Fruit fly (Drosophila melanogaster) whole organism, pupa: ENCODE results near the gene CG3277.

ENCODE experiments used
- CG10348 ChIP-seq: fragments of 200-800 bp; sonication (Bioruptor generic); IDR thresholded peaks from 2 replicates; pipeline ENCODE4 v1.3.6; 2022; ENCODE audit warnings: missing biosample characterization, missing genetic modification characterization
- CG12605 ChIP-seq: fragments of 200-800 bp; sonication (Bioruptor generic); IDR thresholded peaks from 2 replicates; pipeline ENCODE4 v1.3.6; 2022; ENCODE audit warnings: missing biosample characterization, missing genetic modification characterization
- CG13204 ChIP-seq: fragments of 200-800 bp; sonication (Bioruptor generic); optimal IDR thresholded peaks from 2 replicates; lab custom pipeline; 2018; ENCODE audit warnings: missing biosample characterization, mild to moderate bottlenecking, missing genetic modification characterization, moderate library complexity
- CG14655 ChIP-seq: fragments of 200-800 bp; sonication (Bioruptor generic); optimal IDR thresholded peaks from 3 replicates; lab custom pipeline; 2017; ENCODE audit warnings: mild to moderate bottlenecking, missing biosample characterization, missing genetic modification reagents, missing genetic modification characterization
- CG15710 ChIP-seq: fragments of 200-800 bp; sonication (Bioruptor generic); optimal IDR thresholded peaks from 2 replicates; lab custom pipeline; 2018; ENCODE audit warnings: missing biosample characterization, mild to moderate bottlenecking, missing genetic modification characterization, moderate library complexity
- CG17806 ChIP-seq: fragments of 200-800 bp; sonication (Bioruptor generic); optimal IDR thresholded peaks from 2 replicates; lab custom pipeline; 2018; ENCODE audit warnings: missing biosample characterization, mild to moderate bottlenecking, missing genetic modification characterization, moderate library complexity
- CG32121 ChIP-seq: fragments of 200-800 bp; sonication (Bioruptor generic); IDR thresholded peaks from 2 replicates; pipeline ENCODE4 v1.3.6; 2022; ENCODE audit warnings: missing biosample characterization, missing genetic modification characterization
- CG34367 ChIP-seq: fragments of 200-800 bp; sonication (Bioruptor generic); optimal IDR thresholded peaks from 2 replicates; lab custom pipeline; 2018; ENCODE audit warnings: missing biosample characterization, mild to moderate bottlenecking, missing genetic modification characterization
- CG4496 ChIP-seq: fragments of 200-800 bp; sonication (Bioruptor generic); IDR thresholded peaks from 3 replicates; pipeline ENCODE4 v1.3.6; 2022; ENCODE audit warnings: missing biosample characterization, missing genetic modification characterization
- CG8159 ChIP-seq: fragments of 200-800 bp; sonication (Bioruptor generic); optimal IDR thresholded peaks from 3 replicates; lab custom pipeline; 2018; ENCODE audit warnings: missing biosample characterization, mild to moderate bottlenecking, missing genetic modification characterization, moderate library complexity
- CG8301 ChIP-seq: fragments of 200-800 bp; sonication (Bioruptor generic); optimal IDR thresholded peaks from 2 replicates; lab custom pipeline; 2018; ENCODE audit warnings: missing biosample characterization, mild to moderate bottlenecking, missing genetic modification characterization
- CG9948 ChIP-seq: fragments of 200-800 bp; sonication (Bioruptor generic); optimal IDR thresholded peaks from 2 replicates; lab custom pipeline; 2018; ENCODE audit warnings: missing biosample characterization, mild to moderate bottlenecking, missing genetic modification characterization, moderate library complexity
- D1 ChIP-seq: fragments of 200-800 bp; sonication (Bioruptor generic); optimal IDR thresholded peaks from 2 replicates; lab custom pipeline; 2018; ENCODE audit warnings: missing biosample characterization, mild to moderate bottlenecking, missing genetic modification characterization, moderate library complexity
- EcR ChIP-seq: fragments of 200-800 bp; sonication (Bioruptor generic); optimal IDR thresholded peaks from 3 replicates; lab custom pipeline; 2019; ENCODE audit warnings: missing biosample characterization, missing genetic modification characterization, mild to moderate bottlenecking, moderate library complexity, missing genetic modification reagents
- Ets98B ChIP-seq: fragments of 200-800 bp; sonication (Bioruptor generic); IDR thresholded peaks from 2 replicates; pipeline ENCODE4 v1.3.6; 2022; ENCODE audit warnings: missing biosample characterization, missing genetic modification characterization
- Pif1A ChIP-seq: fragments of 200-800 bp; sonication (Bioruptor generic); optimal IDR thresholded peaks from 3 replicates; lab custom pipeline; 2016; ENCODE audit warnings: missing biosample characterization, missing genetic modification characterization
- Pif1B ChIP-seq: fragments of 200-800 bp; sonication (Bioruptor generic); optimal IDR thresholded peaks from 3 replicates; lab custom pipeline; 2016; ENCODE audit warnings: missing biosample characterization, missing genetic modification characterization
- Snoo ChIP-seq: fragments of 200-800 bp; sonication (Bioruptor generic); optimal IDR thresholded peaks from 3 replicates; lab custom pipeline; 2017; ENCODE audit warnings: missing biosample characterization, mild to moderate bottlenecking, missing genetic modification characterization, inconsistent platforms
- fd96Ca ChIP-seq: fragments of 200-800 bp; sonication (Bioruptor generic); IDR thresholded peaks from 3 replicates; pipeline ENCODE4 v1.3.6; 2022; ENCODE audit warnings: missing biosample characterization, missing genetic modification characterization
- gl ChIP-seq: fragments of 200-800 bp; sonication (Bioruptor generic); optimal IDR thresholded peaks from 2 replicates; lab custom pipeline; 2018; ENCODE audit warnings: missing biosample characterization, mild to moderate bottlenecking, missing genetic modification characterization
- rn ChIP-seq: fragments of 200-800 bp; sonication (Bioruptor generic); IDR thresholded peaks from 2 replicates; pipeline ENCODE4 v1.3.6; 2022; ENCODE audit warnings: missing biosample characterization, missing genetic modification characterization

The CG3277 gene

DNA sequence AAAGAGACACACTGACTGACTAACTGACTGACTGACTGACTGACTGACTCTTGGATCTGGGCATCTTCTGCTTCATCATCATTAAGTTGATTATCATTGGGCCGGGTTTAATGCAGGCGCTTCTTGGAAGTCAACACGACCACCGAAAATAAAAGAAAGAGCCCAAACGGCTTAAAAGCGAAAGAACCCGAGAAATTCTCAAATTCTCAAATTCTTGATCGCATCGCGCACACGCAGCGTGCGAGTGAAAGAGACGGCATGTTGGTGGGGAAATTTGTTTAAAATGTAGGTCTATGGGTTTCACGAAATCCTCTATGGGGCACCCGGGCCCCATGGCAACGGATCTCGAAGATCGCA lies 42.6 kb downstream of the CG3277 start:
- TF ChIP-seq CG8301 (no peak), CG14655 (GFP tag; lab: Kevin White, UChicago) (no peak), CG13204 (GFP tag; lab: Kevin White, UChicago) (no peak), EcR (GFP tag; lab: Kevin White, UChicago) (no peak), CG10348 (GFP tag; lab: Robert Waterston, UW) (no peak), Pif1B (GFP tag; lab: Kevin White, UChicago) (no peak), CG12605 (no peak), Ets98B (GFP tag; lab: Robert Waterston, UW) (no peak), rn (no peak), CG32121 (GFP tag; lab: Robert Waterston, UW) (no peak), CG17806 (tag; lab: Kevin White, UChicago) (no peak), CG34367 (tag; lab: Kevin White, UChicago) (no peak), CG4496 (GFP tag; lab: Robert Waterston, UW) (no peak), Snoo (tag; lab: Kevin White, UChicago) (no peak), CG9948 (tag; lab: Kevin White, UChicago) (no peak), Pif1A (GFP tag; lab: Kevin White, UChicago) (no peak), fd96Ca (GFP tag; lab: Robert Waterston, UW) (no peak), CG8159 (tag; lab: Kevin White, UChicago) (no peak), gl (tag; lab: Kevin White, UChicago) (no peak), D1 (tag; lab: Kevin White, UChicago) (no peak)

DNA sequence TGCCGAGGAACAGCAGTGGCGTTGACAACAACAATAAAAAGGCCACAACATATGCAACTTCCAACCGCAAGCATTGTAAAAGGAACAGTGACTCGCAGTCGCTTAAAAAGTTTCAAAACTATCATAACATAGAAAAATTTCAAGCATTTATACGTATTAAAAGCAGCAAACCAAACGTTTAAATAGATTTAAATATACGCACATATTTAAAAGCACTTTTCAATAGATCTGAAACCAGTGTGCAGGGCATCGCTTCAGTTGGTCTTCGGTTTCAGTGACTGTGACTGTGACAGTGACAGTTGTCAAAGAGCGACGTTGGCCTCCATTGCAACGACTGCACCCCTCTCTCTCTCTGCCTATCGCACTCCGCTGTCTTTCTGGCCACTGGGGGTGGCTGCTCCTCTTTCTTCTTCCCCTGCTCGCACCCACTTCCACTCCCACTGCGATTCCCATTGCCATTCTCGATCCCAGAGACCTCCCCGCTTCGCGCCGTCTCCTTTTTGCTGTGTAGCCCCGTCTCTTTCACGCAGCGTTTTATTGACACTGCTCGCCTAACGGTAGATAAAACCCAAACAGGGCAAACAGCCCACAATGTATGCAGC lies 44.3 kb downstream of the CG3277 start:
- peak; percentile 95 for TF ChIP-seq rn
- TF ChIP-seq CG10348 (GFP tag; lab: Robert Waterston, UW), result peak; percentile 44; the same call in 1 of the 2 replicates
- TF ChIP-seq CG8301, result peak; percentile 88
- TF ChIP-seq gl (tag; lab: Kevin White, UChicago), result peak; percentile 83
- peak; percentile 87 for TF ChIP-seq Snoo (tag; lab: Kevin White, UChicago)
- peak; percentile 99 for TF ChIP-seq CG4496 (GFP tag; lab: Robert Waterston, UW)
- peak; percentile 95 for TF ChIP-seq CG12605
- peak; percentile 92 for TF ChIP-seq CG9948 (tag; lab: Kevin White, UChicago)
- TF ChIP-seq CG34367 (tag; lab: Kevin White, UChicago), result peak; percentile 89
- TF ChIP-seq CG17806 (tag; lab: Kevin White, UChicago), result peak; percentile 93
- peak; percentile 97 for TF ChIP-seq fd96Ca (GFP tag; lab: Robert Waterston, UW)
- peak; percentile 94 for TF ChIP-seq Pif1B (GFP tag; lab: Kevin White, UChicago)
- TF ChIP-seq Ets98B (GFP tag; lab: Robert Waterston, UW), result peak; percentile 97
- TF ChIP-seq Pif1A (GFP tag; lab: Kevin White, UChicago), result peak; percentile 95
- peak; percentile 90 for TF ChIP-seq CG14655 (GFP tag; lab: Kevin White, UChicago)
- peak; percentile 79 for TF ChIP-seq D1 (tag; lab: Kevin White, UChicago)
- peak; percentile 93 for TF ChIP-seq CG8159 (tag; lab: Kevin White, UChicago)
- peak; percentile 96 for TF ChIP-seq CG15710 (tag; lab: Kevin White, UChicago)
- peak; percentile 97 for TF ChIP-seq CG32121 (GFP tag; lab: Robert Waterston, UW)
- peak; percentile 64 for TF ChIP-seq CG13204 (GFP tag; lab: Kevin White, UChicago)
- peak; percentile 73 for TF ChIP-seq EcR (GFP tag; lab: Kevin White, UChicago)

DNA sequence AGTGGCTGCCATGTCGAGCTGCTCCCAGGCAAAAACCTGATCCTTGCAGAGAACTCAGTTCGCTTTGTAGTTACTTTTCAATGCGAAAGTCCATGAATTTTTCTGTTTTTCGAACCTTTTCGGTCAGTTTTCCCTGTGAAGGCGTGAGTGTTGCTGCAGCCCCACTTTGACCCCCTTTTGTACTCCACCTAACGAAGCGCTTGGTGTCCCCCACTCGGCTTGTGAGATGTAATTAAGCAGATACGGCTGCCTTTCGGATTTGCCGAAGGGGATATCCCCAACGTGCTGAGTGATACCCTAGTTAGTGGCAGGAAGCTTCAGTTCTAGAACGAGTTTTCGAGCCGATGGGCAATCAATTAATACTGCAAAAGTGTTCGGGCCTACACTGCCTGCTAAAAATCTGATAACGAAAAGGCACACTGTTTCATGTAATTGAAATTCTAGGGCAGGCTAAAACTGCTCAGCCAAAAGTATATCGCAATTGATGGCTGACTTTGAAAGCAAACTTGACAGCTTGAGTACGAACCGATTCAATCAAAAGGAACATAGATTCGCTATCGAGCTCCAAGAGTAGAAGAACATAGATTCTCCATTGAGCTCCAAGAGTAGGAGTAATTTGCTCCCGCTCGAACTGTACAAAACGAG lies 47.8 kb downstream of the CG3277 start:
- TF ChIP-seq CG13204 (GFP tag; lab: Kevin White, UChicago), result peak; percentile 2
- peak; percentile 72 for TF ChIP-seq CG15710 (tag; lab: Kevin White, UChicago)
- no peak for TF ChIP-seq Snoo (tag; lab: Kevin White, UChicago)
- TF ChIP-seq fd96Ca (GFP tag; lab: Robert Waterston, UW), result 0 out of 3 replicates have a peak, but pooled peaks have one; percentile 21
- peak; percentile 59 for TF ChIP-seq EcR (GFP tag; lab: Kevin White, UChicago)
- peak; percentile 25 for TF ChIP-seq CG17806 (tag; lab: Kevin White, UChicago)
- 0 out of 3 replicates have a peak, but pooled peaks have one; percentile 8 for TF ChIP-seq CG4496 (GFP tag; lab: Robert Waterston, UW)
- peak; percentile 47 for TF ChIP-seq CG9948 (tag; lab: Kevin White, UChicago)
- TF ChIP-seq CG34367 (tag; lab: Kevin White, UChicago), result peak; percentile 47
- TF ChIP-seq Pif1A (GFP tag; lab: Kevin White, UChicago), result no peak
- TF ChIP-seq Pif1B (GFP tag; lab: Kevin White, UChicago), result peak; percentile 6
- no peak for TF ChIP-seq rn
- TF ChIP-seq CG32121 (GFP tag; lab: Robert Waterston, UW), result no peak
- no peak for TF ChIP-seq gl (tag; lab: Kevin White, UChicago)
- TF ChIP-seq CG8301, result peak; percentile 4
- no peak for TF ChIP-seq CG10348 (GFP tag; lab: Robert Waterston, UW)
- TF ChIP-seq CG8159 (tag; lab: Kevin White, UChicago), result peak; percentile 70
- TF ChIP-seq D1 (tag; lab: Kevin White, UChicago), result no peak
- TF ChIP-seq Ets98B (GFP tag; lab: Robert Waterston, UW), result no peak
- TF ChIP-seq CG12605, result no peak
- TF ChIP-seq CG14655 (GFP tag; lab: Kevin White, UChicago), result peak; percentile 26

DNA sequence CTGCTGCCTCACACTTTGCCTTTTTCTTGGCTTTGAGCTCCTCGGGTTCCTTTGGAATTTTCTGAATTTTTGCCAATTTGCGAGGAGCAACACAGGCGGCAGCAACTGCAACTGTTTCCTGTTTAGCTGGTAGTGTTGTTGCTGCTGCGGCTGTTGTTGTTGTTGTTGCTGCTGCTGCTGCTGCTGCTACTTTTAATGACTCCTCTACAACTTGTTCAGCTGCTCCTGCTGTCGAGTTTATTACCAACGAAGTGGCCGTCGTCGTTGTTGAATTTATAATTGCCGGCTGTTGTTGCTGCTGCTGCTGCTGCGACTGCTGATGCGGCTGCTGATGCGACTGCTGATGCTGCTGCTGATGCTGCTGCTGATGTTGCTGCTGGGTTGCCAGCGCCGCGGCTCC lies 49.0 kb downstream of the CG3277 start:
- TF ChIP-seq CG13204 (GFP tag; lab: Kevin White, UChicago), result peak; percentile 76
- no peak for TF ChIP-seq CG14655 (GFP tag; lab: Kevin White, UChicago)
- TF ChIP-seq EcR (GFP tag; lab: Kevin White, UChicago), result peak; percentile 35
- no peak for TF ChIP-seq CG12605

DNA sequence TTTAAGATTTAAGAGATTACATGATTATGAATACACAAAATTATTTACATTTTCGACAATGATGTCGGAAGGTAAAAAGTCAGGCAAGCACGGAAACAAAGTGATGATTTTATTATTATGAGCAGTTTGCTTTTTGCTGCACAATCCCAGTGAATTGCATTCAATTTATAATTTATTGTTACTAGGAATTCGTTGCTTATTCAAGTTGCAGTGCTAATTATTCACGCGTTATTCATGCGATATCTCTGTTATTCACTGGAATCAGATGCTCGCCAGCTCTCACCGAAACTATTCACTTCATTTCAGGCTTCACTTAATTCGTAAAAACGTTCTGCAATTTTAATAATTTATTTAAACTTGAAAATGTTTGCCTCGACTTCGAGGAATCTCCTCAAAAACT lies 49.9 kb downstream of the CG3277 start:
- no peak for TF ChIP-seq CG13204 (GFP tag; lab: Kevin White, UChicago)
